Worm (Caenorhabditis elegans): ENCODE results near the gene cyp-34A7.

ce11 chrV:3979053-3979452, 15.4 kb upstream of the cyp-34A7 start, which contains the start of gene nlp-34:
- TF ChIP-seq sox-4 (tag; optimal IDR thresholded peaks at IDR 0.05) (no peak), ceh-90 (tag; optimal IDR thresholded peaks at IDR 0.05) (no peak), ceh-63 (GFP tag; optimal IDR thresholded peaks at IDR 0.05) (no peak), fos-1 (tag; optimal IDR thresholded peaks at IDR 0.05) (no peak), elt-2 (tag; optimal IDR thresholded peaks at IDR 0.05) (no peak)

Data from whole organism, L1 larva.